Worm (Caenorhabditis elegans) whole organism, L4 larva: ENCODE data around the gene F14D7.6.

Experiments used
- F49E8.2 ChIP-seq: sonication (generic microtip); optimal IDR thresholded peaks from 2 replicates; lab custom pipeline; 2016; ENCODE audit warnings: missing compliant biosample characterization, mild to moderate bottlenecking, missing genetic modification characterization, borderline replicate concordance
- ZK546.5 ChIP-seq, 2 experiments: sonication (generic microtip); optimal IDR thresholded peaks; 2 replicates each; lab custom pipeline; 2017; ENCODE audit warnings: missing biosample characterization in 2 of 2, missing genetic modification characterization in 2 of 2
- ces-1 ChIP-seq: fragments of 150-350 bp; sonication (generic microtip); optimal IDR thresholded peaks from 4 replicates; lab custom pipeline; 2014; ENCODE audit warnings: missing biosample characterization, missing genetic modification reagents, missing genetic modification characterization
- egl-27 ChIP-seq: sonication (generic microtip); optimal IDR thresholded peaks from 3 replicates; lab custom pipeline; 2017; ENCODE audit warnings: missing biosample characterization, missing genetic modification reagents, missing genetic modification characterization
- fos-1 ChIP-seq: fragments of 150-350 bp; optimal IDR thresholded peaks from 2 replicates; lab custom pipeline; 2014; ENCODE audit warnings: missing biosample characterization, missing genetic modification characterization
- mep-1 ChIP-seq: fragments of 150-350 bp; sonication (generic microtip); optimal IDR thresholded peaks from 3 replicates; lab custom pipeline; 2014; ENCODE audit warnings: missing biosample characterization, missing genetic modification characterization
- nhr-11 ChIP-seq: fragments of 150-350 bp; optimal IDR thresholded peaks from 2 replicates; lab custom pipeline; 2014; ENCODE audit warnings: missing biosample characterization, missing genetic modification characterization
- nhr-237 ChIP-seq: sonication (generic microtip); optimal IDR thresholded peaks from 2 replicates; lab custom pipeline; 2017; ENCODE audit warnings: missing biosample characterization, missing genetic modification characterization
- nhr-48 ChIP-seq: sonication (generic microtip); optimal IDR thresholded peaks from 2 replicates; lab custom pipeline; 2016; ENCODE audit warnings: mild to moderate bottlenecking, missing genetic modification characterization, missing compliant biosample characterization
- nhr-76 ChIP-seq: fragments of 150-350 bp; optimal IDR thresholded peaks from 2 replicates; lab custom pipeline; 2014; ENCODE audit warnings: missing biosample characterization, missing genetic modification characterization
- pha-4 ChIP-seq, 2 experiments: fragments of 150-350 bp in 1 of 2; fragments of 200-800 bp in 1 of 2; sonication (Bioruptor generic) in 1 of 2; IDR thresholded peaks in 1 of 2; optimal IDR thresholded peaks in 1 of 2; 2 replicates each; pipeline versions ENCODE4 v1.3.6 to Lab custom; 2014 to 2022; ENCODE audit warnings: missing genetic modification characterization in 2 of 2, missing genetic modification reagents in 2 of 2, missing biosample characterization in 1 of 2, missing compliant biosample characterization in 1 of 2
- skn-1 ChIP-seq: fragments of 150-350 bp; optimal IDR thresholded peaks from 2 replicates; lab custom pipeline; 2014; ENCODE audit warnings: missing biosample characterization, missing genetic modification characterization
- tra-1 ChIP-seq: fragments of 200-800 bp; sonication (Bioruptor generic); IDR thresholded peaks from 2 replicates; pipeline ENCODE4 v1.3.6; 2022; ENCODE audit warnings: missing genetic modification reagents, missing genetic modification characterization, missing compliant biosample characterization
- unc-62 ChIP-seq, 3 experiments: fragments of 150-350 bp in 1 of 3; sonication (generic microtip); optimal IDR thresholded peaks in 2 of 3; peaks in 1 of 3; 1 replicate in 1 of 3; 2 replicates in 2 of 3; lab custom pipeline; 2014 to 2017; ENCODE audit warnings: missing biosample characterization in 3 of 3, missing genetic modification characterization in 3 of 3, missing genetic modification reagents in 3 of 3, missing genotype in 1 of 3

- TF ChIP-seq nhr-237 (tag; lab: Kevin White, UChicago) = no peak
- no peak for TF ChIP-seq F49E8.2
- TF ChIP-seq nhr-11 (tag; lab: Kevin White, UChicago) = no peak
- TF ChIP-seq mep-1 (tag; lab: Kevin White, UChicago) = no peak
- TF ChIP-seq ZK546.5 (tag; optimal IDR thresholded peaks at IDR 0.05; lab: Kevin White, UChicago) = no peak
- TF ChIP-seq nhr-48 = no peak
- no peak for TF ChIP-seq fos-1 (tag; lab: Kevin White, UChicago)
- TF ChIP-seq egl-27 (tag; lab: Kevin White, UChicago) = no peak
- TF ChIP-seq ces-1 = no peak
- no peak for TF ChIP-seq unc-62 (GFP tag; optimal IDR thresholded peaks at IDR 0.05 in 1 of 2; lab: Kevin White, UChicago)
- no peak for TF ChIP-seq unc-62 (tag; optimal IDR thresholded peaks at IDR 0.05; lab: Kevin White, UChicago)
- no peak for TF ChIP-seq skn-1 (tag; lab: Kevin White, UChicago)
- no peak for TF ChIP-seq tra-1 (GFP tag; lab: Robert Waterston, UW)
- TF ChIP-seq nhr-76 = no peak
- no peak for TF ChIP-seq pha-4 (GFP tag; IDR thresholded peaks at IDR 0.05; lab: Robert Waterston, UW)
- TF ChIP-seq pha-4 (tag; optimal IDR thresholded peaks at IDR 0.05; lab: Kevin White, UChicago) = no peak
These were observed 30.3 kb downstream of the F14D7.6 start, which contains the start of gene F47B8.8 for ce11 chrV:14331477-14331876.
